Fruit fly (Drosophila melanogaster) whole organism, prepupa: Measurements from ENCODE around the gene mei-9.

Experiments
- CG11294 ChIP-seq: fragments of 200-800 bp; sonication (Bioruptor generic); IDR thresholded peaks from 2 replicates; pipeline ENCODE4 v1.3.6; 2022; ENCODE audit warnings: missing biosample characterization, missing genetic modification characterization
- Gug ChIP-seq: fragments of 200-800 bp; sonication (Bioruptor generic); IDR thresholded peaks from 2 replicates; pipeline ENCODE4 v1.3.6; 2022; ENCODE audit warnings: missing biosample characterization, missing genetic modification characterization
- OdsH ChIP-seq: fragments of 200-800 bp; sonication (Bioruptor generic); optimal IDR thresholded peaks from 3 replicates; lab custom pipeline; 2016; ENCODE audit warnings: missing biosample characterization, missing genetic modification characterization
- Smox ChIP-seq: fragments of 200-800 bp; sonication (Bioruptor generic); optimal IDR thresholded peaks from 3 replicates; lab custom pipeline; 2016; ENCODE audit warnings: missing biosample characterization, missing genetic modification characterization
- lz ChIP-seq: fragments of 200-800 bp; sonication (Bioruptor generic); optimal IDR thresholded peaks from 3 replicates; lab custom pipeline; 2016; ENCODE audit warnings: missing biosample characterization, missing genetic modification characterization
- salr ChIP-seq, 2 experiments: fragments of 200-800 bp; sonication (Bioruptor generic); optimal IDR thresholded peaks; 3 replicates each; lab custom pipeline; 2016 to 2018; ENCODE audit warnings: missing biosample characterization in 2 of 2, missing genetic modification characterization in 2 of 2, mild to moderate bottlenecking in 1 of 2

dm6 chrX:4322131-4322233 lies 3.4 kb upstream of the mei-9 start, which contains the start of gene mRpL33:
- TF ChIP-seq OdsH (no peak), CG11294 (GFP tag; lab: Robert Waterston, UW) (no peak), Smox (GFP tag; lab: Kevin White, UChicago) (no peak), salr (GFP tag; optimal IDR thresholded peaks at IDR 0.05; lab: Kevin White, UChicago) (no peak), lz (GFP tag; lab: Kevin White, UChicago) (no peak), Gug (no peak)
